Worm (Caenorhabditis elegans) whole organism, mixed stage, embryonic: Measurements from ENCODE around the gene B0284.3.

ENCODE experiments used
- nhr-28 ChIP-seq: fragments of 150-350 bp; optimal IDR thresholded peaks from 2 replicates; lab custom pipeline; 2014; ENCODE audit warnings: missing biosample characterization, missing genetic modification characterization
- snpc-4 ChIP-seq: fragments of 150-350 bp; optimal IDR thresholded peaks from 2 replicates; lab custom pipeline; 2014; ENCODE audit warnings: missing biosample characterization, missing genetic modification characterization

DNA sequence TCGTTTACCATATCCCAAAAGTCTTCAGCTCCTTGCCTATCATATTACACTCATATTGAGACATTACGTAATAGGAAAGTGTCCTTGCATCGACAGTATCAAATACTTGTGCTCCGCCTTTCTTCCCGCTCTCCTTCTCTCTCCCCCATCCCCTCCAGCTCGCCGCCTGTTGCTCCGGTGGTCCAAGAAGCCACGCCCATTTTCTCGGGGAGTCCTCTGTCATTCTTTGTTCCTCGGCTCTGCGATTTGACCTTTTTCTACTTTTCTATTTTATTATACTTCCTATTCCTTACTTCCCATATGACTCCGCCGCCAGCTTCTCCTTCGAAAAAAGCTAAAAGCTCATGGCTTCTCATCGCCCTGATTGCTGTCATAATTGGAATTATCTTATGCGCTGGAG, 23.2 kb downstream of the B0284.3 start, which contains the start of gene mnp-1:
- TF ChIP-seq snpc-4 (tag; lab: Kevin White, UChicago) (no peak), nhr-28 (tag; lab: Kevin White, UChicago) (no peak)
